Worm (Caenorhabditis elegans): ENCODE results near the gene lap-2.
A peak's percentile ranks its signal among the peaks of the same experiment; 100 is the strongest.

lap-2 gene

ce11 chrV:13033223-13033622 is 10.3 kb upstream of the lap-2 start, which contains the start of gene W07G4.1:
W07G4.1 (plus strand) TSS chrV:13033523.
- TF ChIP-seq pqm-1 (tag; optimal IDR thresholded peaks at IDR 0.05), result no peak
- TF ChIP-seq ceh-30 (tag; optimal IDR thresholded peaks at IDR 0.05), result no peak
- TF ChIP-seq fkh-6 (tag; optimal IDR thresholded peaks at IDR 0.05), result no peak
- no peak for TF ChIP-seq pax-1 (tag; optimal IDR thresholded peaks at IDR 0.05)
- no peak for TF ChIP-seq ceh-2 (tag; optimal IDR thresholded peaks at IDR 0.05)

ce11 chrV:13034604-13035003 is 8.9 kb upstream of the lap-2 start, which contains the start of gene W07G4.7:
W07G4.7 (minus strand) TSS chrV:13034704.
- TF ChIP-seq hlh-13 (GFP tag; optimal IDR thresholded peaks at IDR 0.05) (no peak), sox-2 (GFP tag; IDR thresholded peaks at IDR 0.05) (no peak), ceh-19 (GFP tag; optimal IDR thresholded peaks at IDR 0.05) (no peak), ceh-18 (tag; optimal IDR thresholded peaks at IDR 0.05) (no peak), ets-4 (tag; optimal IDR thresholded peaks at IDR 0.05) (no peak), ceh-48 (tag; optimal IDR thresholded peaks at IDR 0.05) (no peak), pax-1 (tag; optimal IDR thresholded peaks at IDR 0.05) (no peak), ttx-3 (tag; optimal IDR thresholded peaks at IDR 0.05) (no peak), tbx-2 (tag; optimal IDR thresholded peaks at IDR 0.05) (no peak), ceh-45 (GFP tag; IDR thresholded peaks at IDR 0.05) (no peak), elt-2 (tag; optimal IDR thresholded peaks at IDR 0.05) (no peak), T23F11.4 (GFP tag; optimal IDR thresholded peaks at IDR 0.05) (no peak), lim-6 (tag; optimal IDR thresholded peaks at IDR 0.05) (no peak), pros-1 (tag; optimal IDR thresholded peaks at IDR 0.05) (no peak), npax-4 (tag; optimal IDR thresholded peaks at IDR 0.05) (no peak), hlh-30 (tag; optimal IDR thresholded peaks at IDR 0.05; ENCODE audit: insufficient read depth) (no peak), sdc-2 (tag; optimal IDR thresholded peaks at IDR 0.05) (no peak), nfya-1 (tag; optimal IDR thresholded peaks at IDR 0.05) (no peak)

ce11 chrV:13036466-13036865 is 7.0 kb upstream of the lap-2 start, which contains the start of gene W07G4.2:
W07G4.2 (minus strand) TSS chrV:13036566.
- no peak for TF ChIP-seq ahr-1 (tag; optimal IDR thresholded peaks at IDR 0.05)
- TF ChIP-seq ref-2 (tag; optimal IDR thresholded peaks at IDR 0.05), result no peak

ce11 chrV:13041666-13042065 is 1.8 kb upstream of the lap-2 start, which contains the start of gene scyl-1:
scyl-1 (minus strand) TSS chrV:13041721.
- no peak for TF ChIP-seq ceh-24 (tag; optimal IDR thresholded peaks at IDR 0.05)
- TF ChIP-seq ceh-45 (GFP tag; IDR thresholded peaks at IDR 0.05), result no peak
- TF ChIP-seq zip-5 (tag; optimal IDR thresholded peaks at IDR 0.05), result peak; percentile 15
- no peak for TF ChIP-seq lim-6 (tag; optimal IDR thresholded peaks at IDR 0.05)
- TF ChIP-seq tbx-2 (tag; optimal IDR thresholded peaks at IDR 0.05), result peak; percentile 54
- TF ChIP-seq sdc-2 (tag; optimal IDR thresholded peaks at IDR 0.05), result peak; percentile 8
- TF ChIP-seq unc-42 (tag; optimal IDR thresholded peaks at IDR 0.05), result peak; percentile 84
- TF ChIP-seq ets-4 (tag; optimal IDR thresholded peaks at IDR 0.05), result no peak
- TF ChIP-seq Y22D7AL.16 (tag; optimal IDR thresholded peaks at IDR 0.05), result no peak
- TF ChIP-seq ama-1 (optimal IDR thresholded peaks at IDR 0.05), result no peak
- TF ChIP-seq pat-9 (tag; optimal IDR thresholded peaks at IDR 0.05), result peak; percentile 13
- TF ChIP-seq K09A11.1 (tag; optimal IDR thresholded peaks at IDR 0.05; ENCODE audit: insufficient read depth), result no peak
- no peak for TF ChIP-seq fkh-10 (GFP tag; optimal IDR thresholded peaks at IDR 0.05)
- no peak for TF ChIP-seq C38D4.7 (GFP tag; optimal IDR thresholded peaks at IDR 0.05)
- TF ChIP-seq ahr-1 (tag; optimal IDR thresholded peaks at IDR 0.05), result no peak
- TF ChIP-seq sox-4 (tag; optimal IDR thresholded peaks at IDR 0.05), result peak; percentile 32
- TF ChIP-seq nfya-1 (tag; optimal IDR thresholded peaks at IDR 0.05), result peak; percentile 65
- peak; percentile 56 for TF ChIP-seq ceh-14 (tag; optimal IDR thresholded peaks at IDR 0.05)
- TF ChIP-seq madf-2 (tag; optimal IDR thresholded peaks at IDR 0.05), result no peak
- peak; percentile 23 for TF ChIP-seq dve-1 (tag; optimal IDR thresholded peaks at IDR 0.05)
- TF ChIP-seq fkh-6 (tag; optimal IDR thresholded peaks at IDR 0.05), result no peak
- TF ChIP-seq sox-2 (GFP tag; IDR thresholded peaks at IDR 0.05), result no peak
- TF ChIP-seq elt-2 (tag; optimal IDR thresholded peaks at IDR 0.05), result peak; percentile 57
- no peak for TF ChIP-seq ceh-22 (tag; optimal IDR thresholded peaks at IDR 0.05)
- TF ChIP-seq fax-1 (tag; optimal IDR thresholded peaks at IDR 0.05), result no peak
- TF ChIP-seq hlh-6 (tag; optimal IDR thresholded peaks at IDR 0.05), result no peak
- peak; percentile 22 for TF ChIP-seq C08G9.2 (tag; optimal IDR thresholded peaks at IDR 0.05)
- TF ChIP-seq pqm-1 (tag; optimal IDR thresholded peaks at IDR 0.05), result no peak
- no peak for TF ChIP-seq pha-4 (tag; optimal IDR thresholded peaks at IDR 0.05)
- no peak for TF ChIP-seq hlh-13 (GFP tag; optimal IDR thresholded peaks at IDR 0.05)
- TF ChIP-seq ceh-9 (tag; optimal IDR thresholded peaks at IDR 0.05), result no peak
- no peak for TF ChIP-seq mec-3 (tag; optimal IDR thresholded peaks at IDR 0.05; ENCODE audit: borderline replicate concordance)
- TF ChIP-seq pros-1 (tag; optimal IDR thresholded peaks at IDR 0.05), result no peak
- peak; percentile 58 for TF ChIP-seq ceh-34 (tag; optimal IDR thresholded peaks at IDR 0.05)
- peak; percentile 12 for TF ChIP-seq ref-2 (tag; optimal IDR thresholded peaks at IDR 0.05)
- no peak for TF ChIP-seq unc-86 (tag; optimal IDR thresholded peaks at IDR 0.05)

Data from whole organism, late embryonic.